Fruit fly (Drosophila melanogaster) S2 (cell line): ENCODE data around the gene Lip4.

Experiments
- CG8478 ChIP-seq: fragments of >200 bp; optimal IDR thresholded peaks from 2 replicates; lab custom pipeline; 2018
- CTCF ChIP-seq, 2 experiments: fragments of >200 bp; optimal IDR thresholded peaks; 2 replicates each; lab custom pipeline; 2018

- TF ChIP-seq CG8478 (lab: Kevin White, UChicago) (no peak), CTCF (optimal IDR thresholded peaks at IDR 0.05; lab: Kevin White, UChicago) (no peak)
Measured at dm6 chr2L:10531521-10531920, 4.1 kb downstream of the Lip4 start, which contains the start of gene CG18301.
